Worm (Caenorhabditis elegans) whole organism, young adult: ENCODE data around the gene timm-17B.2.
A peak's percentile ranks its signal among the peaks of the same experiment; 100 is the strongest.

Experiments used
- mcd-1 ChIP-seq: fragments of 200-800 bp; sonication (Bioruptor generic); IDR thresholded peaks from 2 replicates; pipeline ENCODE4 v1.3.6; 2022; ENCODE audit warnings: missing genetic modification reagents, missing genetic modification characterization, missing compliant biosample characterization
- mxl-1 ChIP-seq: sonication (generic microtip); optimal IDR thresholded peaks from 2 replicates; lab custom pipeline; 2016; ENCODE audit warnings: missing genetic modification characterization, missing compliant biosample characterization
- pbrm-1 ChIP-seq: fragments of 200-800 bp; sonication (Bioruptor generic); IDR thresholded peaks from 2 replicates; pipeline ENCODE4 v1.3.6; 2022; ENCODE audit warnings: missing genetic modification reagents, missing genetic modification characterization, missing compliant biosample characterization
- sdz-38 ChIP-seq: sonication (generic microtip); optimal IDR thresholded peaks from 2 replicates; lab custom pipeline; 2016; ENCODE audit warnings: missing genotype, missing genetic modification characterization, missing compliant biosample characterization
- snpc-3.4 ChIP-seq: sonication (generic microtip); optimal IDR thresholded peaks from 2 replicates; lab custom pipeline; 2017; ENCODE audit warnings: missing genetic modification characterization, mild to moderate bottlenecking, missing compliant biosample characterization, antibody characterized with exemption, moderate library complexity, missing genotype, missing genetic modification reagents
- snpc-4 ChIP-seq, 5 experiments: fragments of 150-350 bp in 1 of 5; sonication (generic microtip) in 4 of 5; optimal IDR thresholded peaks; 2 replicates each; lab custom pipeline; 2014 to 2018; ENCODE audit warnings: missing genetic modification characterization in 5 of 5, missing biosample characterization in 3 of 5, antibody characterized with exemption in 2 of 5, mild to moderate bottlenecking in 2 of 5, missing compliant biosample characterization in 2 of 5, missing genotype in 2 of 5, moderate library complexity in 2 of 5, missing genetic modification reagents in 1 of 5

DNA sequence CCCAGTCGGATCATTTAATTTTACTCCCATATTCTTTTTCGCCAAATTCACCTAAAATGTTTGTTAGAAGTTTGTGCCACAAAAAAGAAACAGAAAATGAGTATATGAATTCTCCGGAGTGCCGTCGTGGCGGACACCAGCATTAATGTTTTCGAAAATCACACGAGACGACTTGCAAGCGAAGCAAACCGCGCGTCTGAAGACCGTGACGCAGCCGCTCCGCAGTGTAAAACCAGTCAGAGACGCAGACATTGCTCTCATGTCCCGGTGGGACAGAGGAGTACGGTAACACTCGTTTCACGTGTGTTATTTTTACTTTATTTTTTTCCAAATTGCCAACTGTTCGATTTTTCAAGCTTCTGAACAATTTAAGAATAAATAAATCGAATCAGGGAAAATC lies 36.3 kb downstream of the timm-17B.2 start, which contains the start of the genes T26A8.4 and pdtf-1:
- TF ChIP-seq snpc-4 (GFP tag; optimal IDR thresholded peaks at IDR 0.05; lab: Kevin White, UChicago) (peak; percentile 60), snpc-4 (tag; optimal IDR thresholded peaks at IDR 0.05; lab: Kevin White, UChicago) (peak; percentile 81 to 93 (median 88)), mcd-1 (peak; percentile 83), sdz-38 (tag; lab: Kevin White, UChicago) (no peak), pbrm-1 (GFP tag; lab: Robert Waterston, UW) (peak; percentile 95), mxl-1 (tag; lab: Kevin White, UChicago) (no peak), snpc-3.4 (tag; lab: Kevin White, UChicago) (peak; percentile 46)
